Worm (Caenorhabditis elegans): Measurements from ENCODE around the gene gtbp-1.

Gene gtbp-1

DNA sequence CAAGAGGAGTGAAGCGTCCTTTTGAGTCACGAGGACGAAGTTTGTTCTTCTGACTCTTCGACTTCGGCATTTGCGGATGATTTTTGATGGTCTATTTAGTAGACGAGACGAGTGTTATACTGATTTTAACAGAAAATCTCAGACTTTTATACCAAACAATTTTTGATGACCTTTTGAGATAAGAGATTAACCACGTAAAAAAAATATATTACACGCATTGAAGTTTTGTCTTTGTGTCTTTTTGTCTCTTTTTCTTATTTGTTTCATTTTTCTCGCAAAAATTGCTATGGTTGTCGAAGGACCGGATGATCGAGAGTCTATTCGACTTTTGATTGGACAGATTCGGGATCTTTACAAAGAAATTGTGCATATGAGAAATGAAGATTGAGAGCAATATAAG is 17.3 kb downstream of the gtbp-1 start, which contains the start of gene spch-1:
Gene spch-1, minus strand, starts transcription at position 101 of the 400 bp plus-strand sequence.
- TF ChIP-seq efl-1 (optimal IDR thresholded peaks at IDR 0.05) (no peak), efl-1 (GFP tag; optimal IDR thresholded peaks at IDR 0.05 in 1 of 2) (no peak), aly-2 (tag; optimal IDR thresholded peaks at IDR 0.05) (no peak), egl-27 (tag; optimal IDR thresholded peaks at IDR 0.05) (no peak), fkh-4 (tag; optimal IDR thresholded peaks at IDR 0.05; ENCODE audit: borderline replicate concordance) (no peak), lin-14 (GFP tag; optimal IDR thresholded peaks at IDR 0.05) (no peak), elt-2 (tag; optimal IDR thresholded peaks at IDR 0.05) (no peak), nhr-84 (tag; optimal IDR thresholded peaks at IDR 0.05) (no peak), hlh-4 (tag; optimal IDR thresholded peaks at IDR 0.05) (no peak), nhr-20 (tag; optimal IDR thresholded peaks at IDR 0.05) (no peak), zip-4 (GFP tag; optimal IDR thresholded peaks at IDR 0.05) (no peak), pax-3 (tag; optimal IDR thresholded peaks at IDR 0.05) (no peak), ceh-90 (tag; optimal IDR thresholded peaks at IDR 0.05) (no peak), dsc-1 (tag; optimal IDR thresholded peaks at IDR 0.05) (no peak), Y116A8C.19 (tag; optimal IDR thresholded peaks at IDR 0.05; ENCODE audit: borderline replicate concordance) (no peak)

DNA sequence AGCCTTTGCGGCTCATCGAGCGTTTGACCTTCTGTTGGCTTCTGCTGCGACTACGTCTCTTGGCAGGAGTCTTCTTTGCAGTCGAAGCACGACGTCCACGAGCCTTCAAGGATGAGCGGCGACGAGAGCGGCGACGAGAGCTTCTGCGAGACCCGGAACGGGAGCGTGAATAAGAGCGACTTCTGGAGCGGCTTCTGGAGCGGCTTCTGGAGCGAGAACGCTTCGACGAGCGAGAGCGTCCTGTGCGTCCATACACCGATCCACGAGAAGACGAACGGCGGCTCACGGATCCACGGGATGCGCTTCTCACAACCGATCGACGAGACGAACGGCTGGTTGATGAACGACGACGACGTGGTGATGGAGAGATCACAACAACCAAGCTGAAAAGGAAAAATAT is 17.9 kb downstream of the gtbp-1 start:
- no peak for TF ChIP-seq nhr-11 (tag; optimal IDR thresholded peaks at IDR 0.05)

DNA sequence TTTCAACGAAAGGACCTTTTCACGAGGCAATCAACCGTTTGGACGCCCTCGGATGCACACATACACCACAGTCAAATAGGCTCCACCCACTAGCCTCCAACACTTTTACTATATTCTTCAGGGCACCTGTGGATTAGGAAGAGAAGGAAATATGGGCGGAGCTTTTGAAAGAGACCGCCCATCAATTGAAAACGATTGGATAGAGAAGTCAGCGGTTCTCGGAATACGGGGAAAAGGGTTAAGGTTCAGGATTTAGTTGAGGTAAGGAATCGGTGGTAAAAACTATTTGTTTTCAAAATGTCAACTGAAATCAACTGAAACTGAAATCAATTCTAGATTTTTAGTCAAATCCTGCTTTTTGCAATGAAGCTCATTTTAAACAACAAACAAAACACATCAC is 18.3 kb downstream of the gtbp-1 start, which contains the start of gene egl-38:
Gene egl-38, minus strand, starts transcription at position 101 of the 400 bp plus-strand sequence.
- TF ChIP-seq hlh-17 (GFP tag; optimal IDR thresholded peaks at IDR 0.05; ENCODE audit: borderline replicate concordance) (no peak), lir-3 (tag; optimal IDR thresholded peaks at IDR 0.05; ENCODE audit: poor library complexity) (no peak), unc-86 (tag; optimal IDR thresholded peaks at IDR 0.05) (no peak), aly-2 (tag; optimal IDR thresholded peaks at IDR 0.05) (no peak), hpl-2 (GFP tag; optimal IDR thresholded peaks at IDR 0.05) (no peak), unc-62 (GFP tag; optimal IDR thresholded peaks at IDR 0.05) (no peak), jun-1 (tag; optimal IDR thresholded peaks at IDR 0.05) (no peak), nhr-84 (tag; optimal IDR thresholded peaks at IDR 0.05) (no peak), snu-23 (GFP tag; optimal IDR thresholded peaks at IDR 0.05) (no peak), grh-1 (GFP tag; IDR thresholded peaks at IDR 0.05) (no peak), sptf-1 (tag; optimal IDR thresholded peaks at IDR 0.05) (no peak), ztf-4 (tag; optimal IDR thresholded peaks at IDR 0.05) (no peak), nhr-85 (tag) (no peak), nhr-71 (tag; optimal IDR thresholded peaks at IDR 0.05) (no peak), zip-4 (GFP tag; optimal IDR thresholded peaks at IDR 0.05) (no peak), fkh-8 (tag; optimal IDR thresholded peaks at IDR 0.05) (no peak), nhr-237 (tag; optimal IDR thresholded peaks at IDR 0.05) (no peak), ztf-11 (tag; optimal IDR thresholded peaks at IDR 0.05) (no peak), mef-2 (tag; optimal IDR thresholded peaks at IDR 0.05) (no peak), ceh-88 (GFP tag; IDR thresholded peaks at IDR 0.05) (no peak)

DNA sequence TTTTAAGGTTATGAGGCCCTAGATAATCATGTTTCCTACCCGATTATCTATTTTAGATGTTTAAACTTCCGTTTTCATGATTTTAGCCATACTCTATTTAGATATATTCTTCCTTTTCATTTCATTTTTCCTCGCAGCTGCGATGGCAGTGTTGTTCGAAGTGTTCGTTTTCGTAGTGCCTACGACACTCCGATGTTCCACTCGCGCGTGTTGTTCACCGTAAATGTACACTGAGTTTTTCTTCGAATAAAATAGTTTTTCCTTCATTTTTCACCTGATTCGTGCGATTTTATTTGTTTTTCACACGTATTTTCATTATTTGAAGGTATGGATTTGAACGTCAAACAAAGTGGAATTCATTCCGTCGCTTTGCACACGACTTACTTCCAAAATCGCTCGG is 31.9 kb downstream of the gtbp-1 start, which contains the start of gene dis-3:
Gene dis-3, plus strand, starts transcription at position 322 of the 400 bp plus-strand sequence.
- no peak for TF ChIP-seq ceh-63 (GFP tag; optimal IDR thresholded peaks at IDR 0.05)
- no peak for TF ChIP-seq nhr-11 (tag; optimal IDR thresholded peaks at IDR 0.05)
- TF ChIP-seq unc-62 (GFP tag; optimal IDR thresholded peaks at IDR 0.05), result no peak
- TF ChIP-seq fkh-4 (tag; optimal IDR thresholded peaks at IDR 0.05; ENCODE audit: borderline replicate concordance), result no peak
- TF ChIP-seq xbp-1 (tag; optimal IDR thresholded peaks at IDR 0.05), result no peak
- peak in 1 of 2 experiments; percentile 45 for TF ChIP-seq lin-35 (GFP tag; optimal IDR thresholded peaks at IDR 0.05)
- TF ChIP-seq blmp-1 (tag; optimal IDR thresholded peaks at IDR 0.05), result peak; percentile 22
- TF ChIP-seq fos-1 (tag; optimal IDR thresholded peaks at IDR 0.05), result no peak
- TF ChIP-seq zag-1 (tag; optimal IDR thresholded peaks at IDR 0.05), result no peak
- TF ChIP-seq dpl-1 (GFP tag; optimal IDR thresholded peaks at IDR 0.05), result peak in 1 of 3 experiments; percentile 26
- TF ChIP-seq rnt-1 (tag; optimal IDR thresholded peaks at IDR 0.05), result peak; percentile 1
- no peak for TF ChIP-seq nhr-237 (tag; optimal IDR thresholded peaks at IDR 0.05)
- TF ChIP-seq elt-2 (tag; optimal IDR thresholded peaks at IDR 0.05), result no peak
- peak; percentile 16 to 36 for TF ChIP-seq efl-1 (optimal IDR thresholded peaks at IDR 0.05)
- TF ChIP-seq efl-1 (GFP tag; optimal IDR thresholded peaks at IDR 0.05 in 1 of 2), result peak in 1 of 2 experiments; percentile 57
- TF ChIP-seq C34B4.2 (tag; optimal IDR thresholded peaks at IDR 0.05), result no peak

All from whole organism, L1 larva.